Worm (Caenorhabditis elegans): ENCODE data around the gene F40G9.15.

DNA sequence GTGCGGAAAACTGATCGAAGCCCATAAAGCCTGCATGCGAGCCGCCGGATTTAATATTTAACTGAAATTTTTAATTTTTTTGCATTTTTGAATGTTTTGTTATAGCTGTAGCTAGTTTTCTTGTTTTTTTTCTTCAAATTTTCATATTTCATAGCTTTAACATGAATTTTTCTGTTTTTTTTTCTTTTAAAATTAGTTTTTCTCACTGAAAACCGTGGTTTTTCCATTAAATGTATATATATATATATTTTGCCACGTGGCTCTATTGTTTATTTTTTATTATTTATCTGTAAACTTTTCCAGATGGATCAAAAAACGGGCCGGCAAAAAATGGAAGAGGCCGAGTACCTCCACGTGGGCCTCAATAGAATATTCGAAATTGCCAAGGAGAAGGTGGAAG lies 9.6 kb downstream of the F40G9.15 start, which contains the start of gene sec-20:
- TF ChIP-seq C17E4.6 (GFP tag; IDR thresholded peaks at IDR 0.05), result no peak
- TF ChIP-seq hmg-20 (GFP tag; IDR thresholded peaks at IDR 0.05), result no peak
- no peak for TF ChIP-seq nfya-2 (GFP tag; IDR thresholded peaks at IDR 0.05)
- TF ChIP-seq die-1 (tag; optimal IDR thresholded peaks at IDR 0.05), result no peak
- no peak for TF ChIP-seq snpc-3.4 (tag; optimal IDR thresholded peaks at IDR 0.05)
- no peak for TF ChIP-seq unc-130 (GFP tag; optimal IDR thresholded peaks at IDR 0.05)
- TF ChIP-seq snpc-4 (GFP tag; optimal IDR thresholded peaks at IDR 0.05), result no peak
- TF ChIP-seq snpc-4 (tag; optimal IDR thresholded peaks at IDR 0.05), result no peak
- no peak for TF ChIP-seq hlh-26 (GFP tag; conservative IDR thresholded peaks at IDR 0.05)
- no peak for TF ChIP-seq nfya-1 (tag; optimal IDR thresholded peaks at IDR 0.05; ENCODE audit: borderline replicate concordance, insufficient read depth)
- no peak for TF ChIP-seq zfh-2 (GFP tag; conservative IDR thresholded peaks at IDR 0.05)
- TF ChIP-seq pha-4 (tag; optimal IDR thresholded peaks at IDR 0.05), result no peak
- no peak for TF ChIP-seq tlf-1 (GFP tag; optimal IDR thresholded peaks at IDR 0.05)
- no peak for TF ChIP-seq dpff-1 (tag; optimal IDR thresholded peaks at IDR 0.05)
- TF ChIP-seq unc-62 (GFP tag; optimal IDR thresholded peaks at IDR 0.05), result no peak

Data from whole organism, young adult.